Worm (Caenorhabditis elegans): ENCODE data around the gene dmsr-13.

DNA sequence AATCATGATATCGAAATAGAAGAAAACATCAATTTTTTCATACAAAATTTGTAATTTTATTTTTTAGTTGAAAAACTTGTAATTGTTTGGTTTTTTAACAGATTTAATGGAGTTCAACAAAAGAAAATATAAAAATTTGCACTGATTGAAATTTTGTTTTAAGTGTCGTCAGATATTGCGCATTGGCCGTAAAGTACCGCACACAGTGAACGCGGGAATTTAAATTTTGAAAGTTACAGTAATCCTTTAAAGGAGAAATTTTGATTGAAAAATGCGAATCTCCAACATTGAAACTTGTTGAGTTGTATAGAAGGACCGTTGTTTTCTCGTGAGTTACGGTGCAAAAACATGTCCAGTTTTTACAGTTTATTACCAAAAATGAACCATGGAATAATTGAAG lies 26.7 kb downstream of the dmsr-13 start:
- TF ChIP-seq elt-3 (tag; optimal IDR thresholded peaks at IDR 0.05) (no peak), unc-62 (GFP tag; optimal IDR thresholded peaks at IDR 0.05) (no peak), fkh-10 (GFP tag; optimal IDR thresholded peaks at IDR 0.05) (no peak), egl-5 (tag; optimal IDR thresholded peaks at IDR 0.05) (no peak), nhr-76 (tag; optimal IDR thresholded peaks at IDR 0.05) (no peak), unc-39 (tag; optimal IDR thresholded peaks at IDR 0.05) (no peak)
